Worm (Caenorhabditis elegans): Measurements from ENCODE around the gene ets-5.

ets-5 gene

ce11 chrX:5063750-5064652 is 20.3 kb downstream of the ets-5 start, which contains the start of gene C24H10.2 (continued):
- TF ChIP-seq lir-1 (GFP tag; conservative IDR thresholded peaks at IDR 0.05) (peak; percentile 86), egl-18 (GFP tag; IDR thresholded peaks at IDR 0.05) (no peak), snpc-1.3 (tag; optimal IDR thresholded peaks at IDR 0.05; ENCODE audit: insufficient read depth) (no peak), attf-6 (GFP tag; IDR thresholded peaks at IDR 0.05) (no peak), bed-1 (GFP tag; IDR thresholded peaks at IDR 0.05) (no peak), chd-7 (tag; optimal IDR thresholded peaks at IDR 0.05) (peak; percentile 23)

ce11 chrX:5061763-5062162 is 22.6 kb downstream of the ets-5 start:
- TF ChIP-seq nhr-80 (tag; optimal IDR thresholded peaks at IDR 0.05) (no peak), cebp-1 (GFP tag; IDR thresholded peaks at IDR 0.05) (no peak), cebp-1 (tag; optimal IDR thresholded peaks at IDR 0.05) (no peak), ekl-4 (GFP tag; IDR thresholded peaks at IDR 0.05) (no peak), unc-62 (GFP tag; optimal IDR thresholded peaks at IDR 0.05) (no peak), lir-1 (GFP tag; conservative IDR thresholded peaks at IDR 0.05) (no peak), nhr-179 (tag; optimal IDR thresholded peaks at IDR 0.05) (no peak), egrh-3 (GFP tag; IDR thresholded peaks at IDR 0.05) (no peak), lin-35 (GFP tag; optimal IDR thresholded peaks at IDR 0.05) (no peak), die-1 (tag; optimal IDR thresholded peaks at IDR 0.05) (no peak), atf-7 (tag; optimal IDR thresholded peaks at IDR 0.05) (no peak), Y53G8AR.9 (GFP tag; conservative IDR thresholded peaks at IDR 0.05) (no peak), Y53F4B.3 (GFP tag; IDR thresholded peaks at IDR 0.05) (no peak), F22D6.2 (tag; optimal IDR thresholded peaks at IDR 0.05) (no peak), F39B2.1 (GFP tag; IDR thresholded peaks at IDR 0.05) (no peak), ama-1 (optimal IDR thresholded peaks at IDR 0.05) (no peak), ama-1 (GFP tag; optimal IDR thresholded peaks at IDR 0.05) (no peak), gei-17 (GFP tag; optimal IDR thresholded peaks at IDR 0.05) (no peak), sdz-38 (tag; optimal IDR thresholded peaks at IDR 0.05) (no peak), mcd-1 (GFP tag; IDR thresholded peaks at IDR 0.05) (no peak), athp-1 (tag; optimal IDR thresholded peaks at IDR 0.05) (no peak)

- TF ChIP-seq dpff-1 (tag; optimal IDR thresholded peaks at IDR 0.05) (no peak), somi-1 (GFP tag; optimal IDR thresholded peaks at IDR 0.05) (no peak), ztf-28 (GFP tag; IDR thresholded peaks at IDR 0.05) (no peak), T26A5.8 (tag; optimal IDR thresholded peaks at IDR 0.05) (no peak), lag-1 (GFP tag; IDR thresholded peaks at IDR 0.05) (no peak), madf-8 (GFP tag; conservative IDR thresholded peaks at IDR 0.05) (no peak), chd-7 (tag; optimal IDR thresholded peaks at IDR 0.05) (no peak), mes-4 (tag; optimal IDR thresholded peaks at IDR 0.05) (no peak), atf-7 (tag; optimal IDR thresholded peaks at IDR 0.05) (no peak), madf-3 (GFP tag; IDR thresholded peaks at IDR 0.05) (no peak)
Measured at ce11 chrX:5060756-5061155, 23.6 kb downstream of the ets-5 start, which contains the start of gene C24H10.3. TSS of gene C24H10.3 (plus strand) at chrX:5061056.

- TF ChIP-seq D2030.7 (GFP tag; IDR thresholded peaks at IDR 0.05) (no peak), sea-2 (GFP tag; IDR thresholded peaks at IDR 0.05) (no peak), die-1 (tag; optimal IDR thresholded peaks at IDR 0.05) (no peak), ztf-18 (tag; optimal IDR thresholded peaks at IDR 0.05) (peak; percentile 60)
Measured at ce11 chrX:5059163-5059562, 25.2 kb downstream of the ets-5 start, which contains the start of gene C24H10.4. TSS of gene C24H10.4 (minus strand) at chrX:5059263.

Data from whole organism, young adult.